Fruit fly (Drosophila melanogaster) whole organism, embryonic: ENCODE data around the gene Dok.

ENCODE experiments used
- B-H1 ChIP-seq: fragments of 200-800 bp; sonication (Bioruptor generic); IDR thresholded peaks from 3 replicates; pipeline ENCODE4 v1.3.6; 2022; ENCODE audit warnings: missing biosample characterization, missing genetic modification characterization
- Blimp-1 ChIP-seq: fragments of 200-800 bp; sonication (Bioruptor generic); optimal IDR thresholded peaks from 3 replicates; lab custom pipeline; 2018; ENCODE audit warnings: missing biosample characterization, missing genetic modification characterization, mild to moderate bottlenecking, moderate library complexity, missing genetic modification reagents
- CG10543 ChIP-seq: fragments of 200-800 bp; sonication (Bioruptor generic); optimal IDR thresholded peaks from 3 replicates; lab custom pipeline; 2017; ENCODE audit warnings: missing biosample characterization, mild to moderate bottlenecking, missing genetic modification characterization, moderate library complexity
- CG1529 ChIP-seq: fragments of 200-800 bp; sonication (Bioruptor generic); optimal IDR thresholded peaks from 3 replicates; lab custom pipeline; 2018; ENCODE audit warnings: missing biosample characterization, missing genetic modification characterization
- CG17912 ChIP-seq: fragments of 200-800 bp; sonication (Bioruptor generic); optimal IDR thresholded peaks from 2 replicates; lab custom pipeline; 2018; ENCODE audit warnings: missing biosample characterization, mild to moderate bottlenecking, missing genetic modification characterization
- CG2199 ChIP-seq: fragments of 200-800 bp; sonication (Bioruptor generic); IDR thresholded peaks from 3 replicates; pipeline ENCODE4 v1.3.6; 2022; ENCODE audit warnings: missing biosample characterization, missing genetic modification characterization
- CG32772 ChIP-seq: fragments of 200-800 bp; sonication (Bioruptor generic); IDR thresholded peaks from 2 replicates; pipeline ENCODE4 v1.3.6; 2022; ENCODE audit warnings: missing biosample characterization, missing genetic modification characterization
- CG6175 ChIP-seq: fragments of 200-800 bp; sonication (Bioruptor generic); IDR thresholded peaks from 3 replicates; pipeline ENCODE4 v1.3.6; 2022; ENCODE audit warnings: missing biosample characterization, missing genetic modification characterization
- CG7987 ChIP-seq: fragments of 200-800 bp; sonication (Bioruptor generic); optimal IDR thresholded peaks from 2 replicates; lab custom pipeline; 2018; ENCODE audit warnings: missing biosample characterization, mild to moderate bottlenecking, missing genetic modification characterization, moderate library complexity
- Dfd ChIP-seq, 2 experiments: fragments of >200 bp; optimal IDR thresholded peaks; 2 replicates each; lab custom pipeline; 2017; ENCODE audit warnings: missing biosample characterization in 2 of 2, missing genetic modification characterization in 2 of 2
- ERR ChIP-seq: fragments of 200-800 bp; sonication (Bioruptor generic); optimal IDR thresholded peaks from 2 replicates; lab custom pipeline; 2016; ENCODE audit warnings: missing biosample characterization, missing genetic modification characterization
- Ets97D ChIP-seq: fragments of 200-800 bp; sonication (Bioruptor generic); optimal IDR thresholded peaks from 3 replicates; lab custom pipeline; 2016; ENCODE audit warnings: missing biosample characterization, missing genetic modification characterization
- Med ChIP-seq: fragments of 200-800 bp; sonication (Bioruptor generic); peaks from one replicate; lab custom pipeline; 2016; ENCODE audit warnings: missing biosample characterization, missing genetic modification characterization, mild to moderate bottlenecking, inconsistent platforms, moderate library complexity
- NC2β ChIP-seq: fragments of 200-800 bp; sonication (Bioruptor generic); optimal IDR thresholded peaks from 2 replicates; lab custom pipeline; 2016; ENCODE audit warnings: missing biosample characterization, missing genetic modification characterization
- Opbp ChIP-seq: fragments of 200-800 bp; sonication (Bioruptor generic); IDR thresholded peaks from 3 replicates; pipeline ENCODE4 v1.3.6; 2022; ENCODE audit warnings: missing biosample characterization, missing genetic modification characterization; ENCODE audit not compliant: partially characterized antibody
- Scr ChIP-seq: fragments of 200-800 bp; sonication (Bioruptor generic); IDR thresholded peaks from 2 replicates; pipeline ENCODE4 v1.3.6; 2022; ENCODE audit warnings: missing biosample characterization, missing genetic modification characterization; ENCODE audit not compliant: partially characterized antibody
- Sin3A ChIP-seq: fragments of >200 bp; optimal IDR thresholded peaks from 2 replicates; lab custom pipeline; 2018
- Usf ChIP-seq: fragments of 200-800 bp; sonication (Bioruptor generic); optimal IDR thresholded peaks from 2 replicates; lab custom pipeline; 2017; ENCODE audit warnings: missing genotype, missing biosample characterization, missing genetic modification characterization
- Vsx1 ChIP-seq: fragments of 200-800 bp; sonication (Bioruptor generic); optimal IDR thresholded peaks from 2 replicates; lab custom pipeline; 2017; ENCODE audit warnings: missing biosample characterization, mild to moderate bottlenecking, missing genetic modification characterization, missing genetic modification reagents
- YL-1 ChIP-seq: fragments of 200-800 bp; sonication (Bioruptor generic); optimal IDR thresholded peaks from 3 replicates; lab custom pipeline; 2017; ENCODE audit warnings: missing biosample characterization, mild to moderate bottlenecking, missing genetic modification characterization
- abd-A ChIP-seq: fragments of 200-800 bp; sonication (Bioruptor generic); optimal IDR thresholded peaks from 3 replicates; lab custom pipeline; 2019; ENCODE audit warnings: missing biosample characterization, mild to moderate bottlenecking, missing genetic modification characterization, moderate library complexity
- cg ChIP-seq: fragments of 200-800 bp; sonication (Bioruptor generic); optimal IDR thresholded peaks from 3 replicates; lab custom pipeline; 2019; ENCODE audit warnings: missing biosample characterization, mild to moderate bottlenecking, missing genetic modification characterization, moderate library complexity
- crol ChIP-seq: fragments of 200-800 bp; sonication (Bioruptor generic); IDR thresholded peaks from 2 replicates; pipeline ENCODE4 v1.3.6; 2022; ENCODE audit warnings: missing biosample characterization, missing genetic modification characterization
- dmrt11E ChIP-seq: fragments of 200-800 bp; sonication (Bioruptor generic); optimal IDR thresholded peaks from 3 replicates; lab custom pipeline; 2018; ENCODE audit warnings: missing biosample characterization, mild to moderate bottlenecking, missing genetic modification characterization, moderate library complexity
- emc ChIP-seq: fragments of 200-800 bp; sonication (Bioruptor generic); optimal IDR thresholded peaks from 2 replicates; lab custom pipeline; 2016; ENCODE audit warnings: missing biosample characterization, missing genetic modification characterization
- eyg ChIP-seq: fragments of 200-800 bp; sonication (Bioruptor generic); optimal IDR thresholded peaks from 3 replicates; lab custom pipeline; 2016; ENCODE audit warnings: missing biosample characterization, missing genetic modification characterization
- ftz-f1 ChIP-seq: fragments of 200-800 bp; sonication (Bioruptor generic); optimal IDR thresholded peaks from 2 replicates; lab custom pipeline; 2016; ENCODE audit warnings: missing biosample characterization, missing genetic modification characterization
- gem ChIP-seq: fragments of 200-800 bp; sonication (Bioruptor generic); optimal IDR thresholded peaks from 2 replicates; lab custom pipeline; 2019; ENCODE audit warnings: missing biosample characterization, mild to moderate bottlenecking, missing genetic modification characterization, moderate library complexity
- gsb ChIP-seq: fragments of 200-800 bp; sonication (Bioruptor generic); IDR thresholded peaks from 2 replicates; pipeline ENCODE4 v1.3.6; 2022; ENCODE audit warnings: missing biosample characterization, missing genetic modification characterization
- h ChIP-seq: fragments of >200 bp; optimal IDR thresholded peaks from 2 replicates; lab custom pipeline; 2017
- ham ChIP-seq: fragments of 200-800 bp; sonication (Bioruptor generic); IDR thresholded peaks from 2 replicates; pipeline ENCODE4 v1.3.6; 2022; ENCODE audit warnings: missing biosample characterization, missing genetic modification characterization
- hb ChIP-seq: fragments of 200-800 bp; sonication (Bioruptor generic); IDR thresholded peaks from 3 replicates; pipeline ENCODE4 v1.3.6; 2022; ENCODE audit warnings: missing biosample characterization, missing genetic modification characterization; ENCODE audit not compliant: partially characterized antibody
- kni ChIP-seq: fragments of 200-800 bp; sonication (Bioruptor generic); optimal IDR thresholded peaks from 3 replicates; lab custom pipeline; 2017; ENCODE audit warnings: mild to moderate bottlenecking, missing biosample characterization, missing genetic modification reagents, missing genetic modification characterization
- lbe ChIP-seq: fragments of 200-800 bp; sonication (Bioruptor generic); optimal IDR thresholded peaks from 2 replicates; lab custom pipeline; 2016; ENCODE audit warnings: missing biosample characterization, mild to moderate bottlenecking, missing genetic modification characterization
- nom ChIP-seq: fragments of 200-800 bp; sonication (Bioruptor generic); optimal IDR thresholded peaks from 2 replicates; lab custom pipeline; 2017; ENCODE audit warnings: missing biosample characterization, missing genetic modification characterization, mild to moderate bottlenecking, moderate library complexity, missing genetic modification reagents
- pho ChIP-seq: fragments of 200-800 bp; sonication (Bioruptor generic); optimal IDR thresholded peaks from 2 replicates; lab custom pipeline; 2016; ENCODE audit warnings: missing biosample characterization, missing genetic modification characterization
- phol ChIP-seq: fragments of 200-800 bp; sonication (Bioruptor generic); optimal IDR thresholded peaks from 3 replicates; lab custom pipeline; 2018; ENCODE audit warnings: missing biosample characterization, mild to moderate bottlenecking, missing genetic modification characterization, moderate library complexity
- pnt ChIP-seq: fragments of 200-800 bp; sonication (Bioruptor generic); optimal IDR thresholded peaks from 3 replicates; lab custom pipeline; 2016; ENCODE audit warnings: missing biosample characterization, missing genetic modification characterization
- row ChIP-seq: fragments of 200-800 bp; sonication (Bioruptor generic); IDR thresholded peaks from 3 replicates; pipeline ENCODE4 v1.3.6; 2022; ENCODE audit warnings: missing biosample characterization, missing genetic modification characterization
- sd ChIP-seq: fragments of 200-800 bp; sonication (Bioruptor generic); optimal IDR thresholded peaks from 3 replicates; lab custom pipeline; 2018; ENCODE audit warnings: missing biosample characterization, mild to moderate bottlenecking, missing genetic modification characterization, moderate library complexity
- shn ChIP-seq: fragments of 200-800 bp; sonication (Bioruptor generic); optimal IDR thresholded peaks from 3 replicates; lab custom pipeline; 2016; ENCODE audit warnings: missing biosample characterization, missing genetic modification characterization
- sqz ChIP-seq: fragments of 200-800 bp; sonication (Bioruptor generic); optimal IDR thresholded peaks from 3 replicates; lab custom pipeline; 2018; ENCODE audit warnings: missing biosample characterization, mild to moderate bottlenecking, missing genetic modification characterization
- tna ChIP-seq: fragments of 200-800 bp; sonication (Bioruptor generic); IDR thresholded peaks from 2 replicates; pipeline ENCODE4 v1.3.6; 2022; ENCODE audit warnings: missing biosample characterization, missing genetic modification characterization; ENCODE audit not compliant: partially characterized antibody
- toy ChIP-seq: fragments of 200-800 bp; sonication (Bioruptor generic); IDR thresholded peaks from 2 replicates; pipeline ENCODE4 v1.3.6; 2022; ENCODE audit warnings: missing biosample characterization, missing genetic modification characterization
- unc-4 ChIP-seq: fragments of 200-800 bp; sonication (Bioruptor generic); IDR thresholded peaks from 2 replicates; pipeline ENCODE4 v1.3.6; 2022; ENCODE audit warnings: missing biosample characterization, missing genetic modification characterization; ENCODE audit not compliant: partially characterized antibody
- unpg ChIP-seq: fragments of 200-800 bp; sonication (Bioruptor generic); optimal IDR thresholded peaks from 3 replicates; lab custom pipeline; 2018; ENCODE audit warnings: missing biosample characterization, mild to moderate bottlenecking, missing genetic modification characterization, moderate library complexity
- vvl ChIP-seq: fragments of 200-800 bp; sonication (Bioruptor generic); IDR thresholded peaks from 2 replicates; pipeline ENCODE4 v1.3.6; 2022; ENCODE audit warnings: missing biosample characterization, missing genetic modification characterization
- wek ChIP-seq: fragments of 200-800 bp; sonication (Bioruptor generic); optimal IDR thresholded peaks from 3 replicates; lab custom pipeline; 2018; ENCODE audit warnings: missing biosample characterization, mild to moderate bottlenecking, missing genetic modification characterization, moderate library complexity

Gene Dok

dm6 chrX:7303848-7304427, 20.1 kb upstream of the Dok start (continued):
- TF ChIP-seq Ets97D (GFP tag; lab: Kevin White, UChicago) (no peak), Med (GFP tag; lab: Kevin White, UChicago) (peak; percentile 69), ERR (no peak), CG6175 (GFP tag; lab: Robert Waterston, UW) (0 out of 3 replicates have a peak, but pooled peaks have one; percentile 39), ftz-f1 (GFP tag; lab: Kevin White, UChicago) (no peak), pho (no peak), Scr (GFP tag; lab: Robert Waterston, UW) (no peak), pnt (GFP tag; lab: Kevin White, UChicago) (no peak), Dfd (GFP tag; optimal IDR thresholded peaks at IDR 0.05; lab: Kevin White, UChicago) (no peak), tna (GFP tag; lab: Robert Waterston, UW) (no peak), YL-1 (GFP tag; lab: Kevin White, UChicago) (no peak), nom (GFP tag; lab: Kevin White, UChicago) (peak; percentile 28), crol (GFP tag; lab: Robert Waterston, UW) (peak; percentile 47; the same call in 1 of the 2 replicates), unc-4 (no peak), NC2β (GFP tag; lab: Kevin White, UChicago) (no peak), unpg (GFP tag; lab: Kevin White, UChicago) (no peak), CG1529 (GFP tag; lab: Kevin White, UChicago) (no peak), emc (GFP tag; lab: Kevin White, UChicago) (no peak), wek (GFP tag; lab: Kevin White, UChicago) (no peak), B-H1 (GFP tag; lab: Robert Waterston, UW) (no peak), gsb (GFP tag; lab: Robert Waterston, UW) (no peak), phol (no peak), sd (tag; lab: Kevin White, UChicago) (peak; percentile 13), eyg (GFP tag; lab: Kevin White, UChicago) (no peak)

dm6 chrX:7304798-7305447, 19.1 kb upstream of the Dok start:
- TF ChIP-seq Usf (GFP tag; lab: Kevin White, UChicago) (no peak), kni (GFP tag; lab: Kevin White, UChicago) (peak; percentile 87), Opbp (GFP tag; lab: Robert Waterston, UW) (0 out of 3 replicates have a peak, but pooled peaks have one; percentile 20), CG7987 (GFP tag; lab: Kevin White, UChicago) (no peak), toy (GFP tag; lab: Robert Waterston, UW) (no peak), sd (tag; lab: Kevin White, UChicago) (peak; percentile 72), Sin3A (no peak), sqz (GFP tag; lab: Kevin White, UChicago) (peak; percentile 99), row (GFP tag; lab: Robert Waterston, UW) (0 out of 3 replicates have a peak, but pooled peaks have one; percentile 8), Med (GFP tag; lab: Kevin White, UChicago) (peak; percentile 66), h (lab: Kevin White, UChicago) (no peak), Vsx1 (GFP tag; lab: Kevin White, UChicago) (peak; percentile 7), CG2199 (0 out of 3 replicates have a peak, but pooled peaks have one; percentile 32), vvl (GFP tag; lab: Robert Waterston, UW) (peak; percentile 28; the same call in 1 of the 2 replicates), gem (peak; percentile 38), abd-A (tag; lab: Kevin White, UChicago) (peak; percentile 60), dmrt11E (peak; percentile 19), lbe (peak; percentile 26), CG10543 (GFP tag; lab: Kevin White, UChicago) (peak; percentile 27), CG17912 (GFP tag; lab: Kevin White, UChicago) (no peak), shn (peak; percentile 28), hb (GFP tag; lab: Robert Waterston, UW) (no peak), CG32772 (peak; percentile 64), cg (peak; percentile 51), Blimp-1 (GFP tag; lab: Kevin White, UChicago) (peak; percentile 29), ham (GFP tag; lab: Robert Waterston, UW) (no peak), crol (GFP tag; lab: Robert Waterston, UW) (peak; percentile 93)
